Fruit fly (Drosophila melanogaster): ENCODE data around the gene Bub3.

DNA sequence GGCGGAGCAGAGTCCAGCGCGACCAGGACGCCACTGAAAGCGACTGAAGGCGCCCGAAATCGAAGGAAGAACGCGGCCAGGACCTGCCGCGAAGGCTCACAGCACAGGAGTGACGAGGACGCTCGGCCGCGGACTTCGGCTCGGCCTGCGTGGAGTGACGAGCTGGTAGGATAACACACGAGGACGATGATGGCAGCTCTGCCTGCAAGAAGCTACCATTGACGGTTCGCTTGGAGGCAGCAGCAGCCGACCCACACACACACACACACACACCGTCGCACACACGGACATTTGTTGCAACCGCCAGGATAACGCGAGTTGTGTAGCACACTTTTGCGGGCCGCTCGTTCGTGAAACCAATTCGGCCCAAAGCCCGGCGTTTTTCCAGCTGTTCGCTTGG, 15.3 kb downstream of the Bub3 start, which contains the start of gene Dop1R2:
- TF ChIP-seq CG5204 (GFP tag; optimal IDR thresholded peaks at IDR 0.05) (no peak), CG7045 (GFP tag; optimal IDR thresholded peaks at IDR 0.05) (no peak), toe (GFP tag; optimal IDR thresholded peaks at IDR 0.05) (no peak), CG7101 (tag; optimal IDR thresholded peaks at IDR 0.05) (no peak), Clk (GFP tag; optimal IDR thresholded peaks at IDR 0.05) (no peak), CG14711 (tag; optimal IDR thresholded peaks at IDR 0.05) (no peak), Mnt (GFP tag; optimal IDR thresholded peaks at IDR 0.05) (no peak), cic (GFP tag; optimal IDR thresholded peaks at IDR 0.05) (no peak), pad (GFP tag; optimal IDR thresholded peaks at IDR 0.05) (no peak), CG1620 (GFP tag; optimal IDR thresholded peaks at IDR 0.05) (no peak), Hr96 (GFP tag; optimal IDR thresholded peaks at IDR 0.05) (no peak)
